Fruit fly (Drosophila melanogaster): ENCODE results near the gene CG14811.

The CG14811 gene

dm6 chrX:1861620-1862184, 39.5 kb upstream of the CG14811 start, which contains the start of gene deltaCOP (continued):
- peak; percentile 89 for TF ChIP-seq luna (GFP tag; optimal IDR thresholded peaks at IDR 0.05)
- TF ChIP-seq jing (GFP tag; optimal IDR thresholded peaks at IDR 0.05), result no peak
- peak; percentile 78 for TF ChIP-seq CG18476 (GFP tag; optimal IDR thresholded peaks at IDR 0.05)
- TF ChIP-seq Nf-YA (GFP tag; IDR thresholded peaks at IDR 0.05), result no peak
- TF ChIP-seq CG11696 (GFP tag; IDR thresholded peaks at IDR 0.05), result 0 out of 2 replicates have a peak, but pooled peaks have one; percentile 42
- TF ChIP-seq corto (GFP tag; optimal IDR thresholded peaks at IDR 0.05), result no peak
- TF ChIP-seq trem (tag; optimal IDR thresholded peaks at IDR 0.05), result peak; percentile 45
- TF ChIP-seq Meics (GFP tag; optimal IDR thresholded peaks at IDR 0.05), result peak; percentile 81
- TF ChIP-seq dm (GFP tag; optimal IDR thresholded peaks at IDR 0.05), result peak; percentile 89
- TF ChIP-seq Camta (GFP tag; optimal IDR thresholded peaks at IDR 0.05), result peak; percentile 88
- peak; percentile 82 for TF ChIP-seq CG18764 (GFP tag; optimal IDR thresholded peaks at IDR 0.05)
- TF ChIP-seq fd3F (GFP tag; optimal IDR thresholded peaks at IDR 0.05), result peak; percentile 62
- no peak for TF ChIP-seq dmrt99B (tag; optimal IDR thresholded peaks at IDR 0.05)
- no peak for TF ChIP-seq Deaf1 (tag; optimal IDR thresholded peaks at IDR 0.05)
- peak in 1 of 2 experiments; percentile 69 for TF ChIP-seq tll (GFP tag; optimal IDR thresholded peaks at IDR 0.05)
- TF ChIP-seq CG1792 (GFP tag; optimal IDR thresholded peaks at IDR 0.05), result peak; percentile 83
- peak; percentile 56 for TF ChIP-seq CG7928 (GFP tag; optimal IDR thresholded peaks at IDR 0.05)
- peak; percentile 80 for TF ChIP-seq CG3281 (GFP tag; optimal IDR thresholded peaks at IDR 0.05)
- peak; percentile 24 for TF ChIP-seq schlank (tag; optimal IDR thresholded peaks at IDR 0.05)
- no peak for TF ChIP-seq zf30C (GFP tag; optimal IDR thresholded peaks at IDR 0.05)
- no peak for TF ChIP-seq CG8388 (GFP tag; optimal IDR thresholded peaks at IDR 0.05)
- peak; percentile 72 for TF ChIP-seq Ada2b (GFP tag; IDR thresholded peaks at IDR 0.05)
- TF ChIP-seq CG10209 (GFP tag; optimal IDR thresholded peaks at IDR 0.05), result peak; percentile 83
- TF ChIP-seq gsb (GFP tag; IDR thresholded peaks at IDR 0.05), result peak; percentile 61
- no peak for TF ChIP-seq Kr (GFP tag; optimal IDR thresholded peaks at IDR 0.05)
- 0 out of 2 replicates have a peak, but pooled peaks have one; percentile 26 for TF ChIP-seq cas (GFP tag; IDR thresholded peaks at IDR 0.05)
- TF ChIP-seq CG1529 (GFP tag; optimal IDR thresholded peaks at IDR 0.05), result no peak
- TF ChIP-seq nau (GFP tag; optimal IDR thresholded peaks at IDR 0.05), result no peak
- TF ChIP-seq hb (GFP tag; IDR thresholded peaks at IDR 0.05; ENCODE audit: partially characterized antibody), result no peak
- TF ChIP-seq CG30431 (GFP tag; optimal IDR thresholded peaks at IDR 0.05), result peak; percentile 46
- TF ChIP-seq CG10543 (GFP tag; optimal IDR thresholded peaks at IDR 0.05), result peak; percentile 79
- TF ChIP-seq CG10654 (GFP tag; optimal IDR thresholded peaks at IDR 0.05), result peak; percentile 78
- TF ChIP-seq CG12659 (GFP tag; optimal IDR thresholded peaks at IDR 0.05), result peak; percentile 90
- peak; percentile 21 for TF ChIP-seq CG17186 (GFP tag; optimal IDR thresholded peaks at IDR 0.05)
- TF ChIP-seq BEAF-32 (GFP tag; optimal IDR thresholded peaks at IDR 0.05), result peak; percentile 32
- TF ChIP-seq NC2α (GFP tag; optimal IDR thresholded peaks at IDR 0.05), result peak; percentile 64
- no peak for TF ChIP-seq unc-4 (GFP tag; IDR thresholded peaks at IDR 0.05; ENCODE audit: partially characterized antibody)
- peak; percentile 33 to 76 for TF ChIP-seq bsh (GFP tag; optimal IDR thresholded peaks at IDR 0.05)
- TF ChIP-seq slou (GFP tag; optimal IDR thresholded peaks at IDR 0.05), result peak; percentile 72
- peak; percentile 86 for TF ChIP-seq caup (GFP tag; optimal IDR thresholded peaks at IDR 0.05; ENCODE audit: severe bottlenecking)
- TF ChIP-seq Bdp1 (GFP tag; optimal IDR thresholded peaks at IDR 0.05), result peak; percentile 83
- TF ChIP-seq CG17328 (GFP tag; IDR thresholded peaks at IDR 0.05), result peak; percentile 70
- peak; percentile 84 for TF ChIP-seq CG1602 (GFP tag; optimal IDR thresholded peaks at IDR 0.05)
- peak; percentile 31; the same call in 1 of the 2 replicates for TF ChIP-seq ro (GFP tag; IDR thresholded peaks at IDR 0.05)
- peak; percentile 87 for TF ChIP-seq CG32532 (GFP tag; IDR thresholded peaks at IDR 0.05)
- peak; percentile 88 for TF ChIP-seq maf-S (GFP tag; optimal IDR thresholded peaks at IDR 0.05)
- no peak for TF ChIP-seq pita (GFP tag; optimal IDR thresholded peaks at IDR 0.05)
- no peak for TF ChIP-seq Sry-β (GFP tag; optimal IDR thresholded peaks at IDR 0.05)
- TF ChIP-seq CG12769 (tag; optimal IDR thresholded peaks at IDR 0.05), result no peak
